Fruit fly (Drosophila melanogaster) whole organism, adult: ENCODE measurements around the gene Hug.

Source experiments
- CG11617 ChIP-seq: fragments of 200-800 bp; sonication (Bioruptor generic); optimal IDR thresholded peaks from 2 replicates; lab custom pipeline; 2017; ENCODE audit warnings: mild to moderate bottlenecking, missing biosample characterization, missing genetic modification reagents, missing genetic modification characterization
- CG12768 ChIP-seq: fragments of 200-800 bp; sonication (Bioruptor generic); optimal IDR thresholded peaks from 2 replicates; lab custom pipeline; 2017; ENCODE audit warnings: missing biosample characterization, missing genetic modification characterization, mild to moderate bottlenecking, moderate library complexity, missing genetic modification reagents
- CG14711 ChIP-seq: fragments of 200-800 bp; sonication (Bioruptor generic); optimal IDR thresholded peaks from 2 replicates; lab custom pipeline; 2018; ENCODE audit warnings: missing biosample characterization, mild to moderate bottlenecking, missing genetic modification characterization, moderate library complexity
- CG33017 ChIP-seq: fragments of 200-800 bp; sonication (Bioruptor generic); optimal IDR thresholded peaks from 2 replicates; lab custom pipeline; 2018; ENCODE audit warnings: missing biosample characterization, mild to moderate bottlenecking, missing genetic modification characterization, moderate library complexity
- CG7101 ChIP-seq: fragments of 200-800 bp; sonication (Bioruptor generic); optimal IDR thresholded peaks from 2 replicates; lab custom pipeline; 2018; ENCODE audit warnings: missing biosample characterization, mild to moderate bottlenecking, missing genetic modification characterization, moderate library complexity
- Crg-1 ChIP-seq: fragments of 200-800 bp; sonication (Bioruptor generic); optimal IDR thresholded peaks from 2 replicates; lab custom pipeline; 2016; ENCODE audit warnings: missing biosample characterization, missing genetic modification characterization
- Mnt ChIP-seq: fragments of 200-800 bp; sonication (Bioruptor generic); optimal IDR thresholded peaks from 2 replicates; lab custom pipeline; 2016; ENCODE audit warnings: missing biosample characterization, mild to moderate bottlenecking, missing genetic modification characterization
- cic ChIP-seq: fragments of 200-800 bp; sonication (Bioruptor generic); optimal IDR thresholded peaks from 2 replicates; lab custom pipeline; 2017; ENCODE audit warnings: missing biosample characterization, mild to moderate bottlenecking, missing genetic modification characterization, moderate library complexity
- cnc ChIP-seq, 2 experiments: fragments of >200 bp; optimal IDR thresholded peaks; 2 replicates each; lab custom pipeline; 2017
- tj ChIP-seq: fragments of 200-800 bp; sonication (Bioruptor generic); optimal IDR thresholded peaks from 3 replicates; lab custom pipeline; 2017; ENCODE audit warnings: missing biosample characterization, mild to moderate bottlenecking, missing genetic modification characterization, moderate library complexity
- toe ChIP-seq: fragments of 200-800 bp; sonication (Bioruptor generic); optimal IDR thresholded peaks from 2 replicates; lab custom pipeline; 2016; ENCODE audit warnings: missing biosample characterization, missing genetic modification characterization

DNA sequence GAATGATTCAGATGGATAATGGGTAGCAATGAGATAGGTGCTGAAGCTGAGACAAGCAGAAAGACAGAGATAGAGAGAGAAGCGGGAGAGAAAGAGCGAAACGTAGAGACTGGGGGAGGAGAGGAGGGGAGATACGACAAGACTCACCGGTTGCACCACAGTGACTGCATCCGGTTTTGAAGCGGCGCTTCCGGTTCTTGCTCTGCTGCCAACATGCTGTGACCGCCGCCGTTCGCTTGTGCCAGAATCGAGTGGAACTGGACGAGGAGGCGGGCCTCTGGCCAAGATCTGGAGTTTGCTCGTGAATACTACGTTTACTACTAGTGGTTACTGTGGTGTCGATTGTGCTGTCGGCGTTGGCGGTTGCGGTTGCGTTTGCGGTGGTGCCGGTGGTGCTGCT lies 11.0 kb upstream of the Hug start:
- TF ChIP-seq Mnt: no peak
- no peak for TF ChIP-seq CG7101 (tag; lab: Kevin White, UChicago)
- no peak for TF ChIP-seq CG33017 (tag; lab: Kevin White, UChicago)
- TF ChIP-seq cnc (optimal IDR thresholded peaks at IDR 0.05; lab: Kevin White, UChicago): no peak
- no peak for TF ChIP-seq CG11617 (GFP tag; lab: Kevin White, UChicago)
- no peak for TF ChIP-seq CG12768 (GFP tag; lab: Kevin White, UChicago)
- no peak for TF ChIP-seq cic (GFP tag; lab: Kevin White, UChicago)
- no peak for TF ChIP-seq CG14711 (tag; lab: Kevin White, UChicago)
- TF ChIP-seq toe (GFP tag; lab: Kevin White, UChicago): no peak
- no peak for TF ChIP-seq Crg-1 (GFP tag; lab: Kevin White, UChicago)
- no peak for TF ChIP-seq tj
